Worm (Caenorhabditis elegans) whole organism, mixed stage, embryonic: ENCODE measurements around the gene irld-14.

Experiments used
- M03D4.4 ChIP-seq: sonication (generic microtip); optimal IDR thresholded peaks from 2 replicates; lab custom pipeline; 2017; ENCODE audit warnings: mild to moderate bottlenecking, missing genetic modification characterization, missing compliant biosample characterization
- bed-3 ChIP-seq: fragments of 200-800 bp; sonication (Bioruptor generic); optimal IDR thresholded peaks from 3 replicates; lab custom pipeline; 2018; ENCODE audit warnings: mild to moderate bottlenecking, missing genetic modification characterization, moderate library complexity, missing compliant biosample characterization
- blmp-1 ChIP-seq: fragments of 150-350 bp; optimal IDR thresholded peaks from 2 replicates; lab custom pipeline; 2014; ENCODE audit warnings: missing biosample characterization, missing genetic modification characterization
- ceh-39 ChIP-seq: fragments of 150-350 bp; optimal IDR thresholded peaks from 2 replicates; lab custom pipeline; 2014; ENCODE audit warnings: missing biosample characterization, missing genetic modification characterization
- ceh-43 ChIP-seq: fragments of 200-800 bp; sonication (Bioruptor generic); optimal IDR thresholded peaks from 2 replicates; lab custom pipeline; 2018; ENCODE audit warnings: mild to moderate bottlenecking, missing genetic modification characterization, moderate library complexity, missing compliant biosample characterization
- ceh-83 ChIP-seq: fragments of 200-800 bp; sonication (Bioruptor generic); optimal IDR thresholded peaks from 2 replicates; lab custom pipeline; 2018; ENCODE audit warnings: mild to moderate bottlenecking, missing genetic modification characterization, missing compliant biosample characterization
- ces-1 ChIP-seq: fragments of 150-350 bp; optimal IDR thresholded peaks from 2 replicates; lab custom pipeline; 2014; ENCODE audit warnings: missing biosample characterization, missing genetic modification reagents, missing genetic modification characterization
- cnd-1 ChIP-seq: fragments of 200-800 bp; sonication (Bioruptor generic); optimal IDR thresholded peaks from 2 replicates; lab custom pipeline; 2018; ENCODE audit warnings: mild to moderate bottlenecking, missing genetic modification characterization, missing compliant biosample characterization
- drap-1 ChIP-seq: fragments of 200-800 bp; sonication (Bioruptor generic); optimal IDR thresholded peaks from 3 replicates; lab custom pipeline; 2018; ENCODE audit warnings: mild to moderate bottlenecking, missing genetic modification characterization, missing compliant biosample characterization
- elt-1 ChIP-seq: sonication (generic microtip); optimal IDR thresholded peaks from 2 replicates; lab custom pipeline; 2017; ENCODE audit warnings: missing genetic modification characterization, mild to moderate bottlenecking, missing compliant biosample characterization, antibody characterized with exemption, moderate library complexity, borderline replicate concordance; ENCODE audit not compliant: insufficient read depth
- elt-3 ChIP-seq: fragments of 150-350 bp; optimal IDR thresholded peaks from 2 replicates; lab custom pipeline; 2014; ENCODE audit warnings: missing biosample characterization, missing genetic modification characterization
- flh-1 ChIP-seq: fragments of 200-800 bp; sonication (Bioruptor generic); optimal IDR thresholded peaks from 2 replicates; lab custom pipeline; 2018; ENCODE audit warnings: mild to moderate bottlenecking, missing genetic modification characterization, moderate library complexity, missing compliant biosample characterization
- ham-2 ChIP-seq: fragments of 200-800 bp; sonication (Bioruptor generic); optimal IDR thresholded peaks from 2 replicates; lab custom pipeline; 2018; ENCODE audit warnings: mild to moderate bottlenecking, missing genetic modification characterization, missing compliant biosample characterization
- hlh-1 ChIP-seq: fragments of 150-350 bp; optimal IDR thresholded peaks from 2 replicates; lab custom pipeline; 2014; ENCODE audit warnings: missing biosample characterization, missing genetic modification reagents, missing genetic modification characterization
- lin-13 ChIP-seq: fragments of 150-350 bp; optimal IDR thresholded peaks from 2 replicates; lab custom pipeline; 2014; ENCODE audit warnings: missing biosample characterization, missing genetic modification characterization
- lin-32 ChIP-seq: fragments of 200-800 bp; sonication (Bioruptor generic); optimal IDR thresholded peaks from 2 replicates; lab custom pipeline; 2018; ENCODE audit warnings: mild to moderate bottlenecking, missing genetic modification characterization, missing compliant biosample characterization
- lsy-2 ChIP-seq: fragments of 150-350 bp; optimal IDR thresholded peaks from 2 replicates; lab custom pipeline; 2014; ENCODE audit warnings: missing biosample characterization, missing genetic modification characterization
- mab-5 ChIP-seq: fragments of 150-350 bp; optimal IDR thresholded peaks from 2 replicates; lab custom pipeline; 2014; ENCODE audit warnings: missing biosample characterization, missing genetic modification characterization
- mep-1 ChIP-seq: fragments of 150-350 bp; optimal IDR thresholded peaks from 2 replicates; lab custom pipeline; 2017; ENCODE audit warnings: missing biosample characterization, missing genetic modification reagents, missing genetic modification characterization, inconsistent platforms
- mls-2 ChIP-seq: sonication (generic microtip); optimal IDR thresholded peaks from 2 replicates; lab custom pipeline; 2016; ENCODE audit warnings: mild to moderate bottlenecking, missing genetic modification characterization, moderate library complexity, missing compliant biosample characterization
- nhr-12 ChIP-seq: fragments of 150-350 bp; optimal IDR thresholded peaks from 2 replicates; lab custom pipeline; 2014; ENCODE audit warnings: missing biosample characterization, missing genetic modification characterization
- nhr-2 ChIP-seq: fragments of 150-350 bp; optimal IDR thresholded peaks from 2 replicates; lab custom pipeline; 2014; ENCODE audit warnings: missing biosample characterization, missing genetic modification characterization
- nhr-237 ChIP-seq: fragments of 150-350 bp; optimal IDR thresholded peaks from 2 replicates; lab custom pipeline; 2014; ENCODE audit warnings: missing biosample characterization, missing genetic modification characterization
- nhr-28 ChIP-seq: fragments of 150-350 bp; optimal IDR thresholded peaks from 2 replicates; lab custom pipeline; 2014; ENCODE audit warnings: missing biosample characterization, missing genetic modification characterization
- nhr-76 ChIP-seq: sonication (generic microtip); optimal IDR thresholded peaks from 2 replicates; lab custom pipeline; 2017; ENCODE audit warnings: missing biosample characterization, missing genetic modification characterization
- pha-4 ChIP-seq: fragments of 150-350 bp; optimal IDR thresholded peaks from 2 replicates; lab custom pipeline; 2018; ENCODE audit warnings: missing biosample characterization, missing genetic modification reagents, missing genetic modification characterization
- sem-2 ChIP-seq: fragments of 200-800 bp; sonication (Bioruptor generic); optimal IDR thresholded peaks from 2 replicates; lab custom pipeline; 2018; ENCODE audit warnings: mild to moderate bottlenecking, missing genetic modification characterization, missing compliant biosample characterization
- snpc-4 ChIP-seq: fragments of 150-350 bp; optimal IDR thresholded peaks from 2 replicates; lab custom pipeline; 2014; ENCODE audit warnings: missing biosample characterization, missing genetic modification characterization
- sptf-1 ChIP-seq: sonication (generic microtip); optimal IDR thresholded peaks from 2 replicates; lab custom pipeline; 2017; ENCODE audit warnings: mild to moderate bottlenecking, missing genetic modification characterization, moderate library complexity, missing compliant biosample characterization
- tbx-8 ChIP-seq: fragments of 200-800 bp; sonication (Bioruptor generic); optimal IDR thresholded peaks from 2 replicates; lab custom pipeline; 2018; ENCODE audit warnings: mild to moderate bottlenecking, missing genetic modification characterization, moderate library complexity, missing compliant biosample characterization
- unc-120 ChIP-seq: sonication (generic microtip); optimal IDR thresholded peaks from 2 replicates; lab custom pipeline; 2017; ENCODE audit warnings: missing genetic modification characterization, missing compliant biosample characterization; ENCODE audit not compliant: poor library complexity, severe bottlenecking
- unc-39 ChIP-seq: fragments of 150-350 bp; optimal IDR thresholded peaks from 2 replicates; lab custom pipeline; 2014; ENCODE audit warnings: missing biosample characterization, missing genetic modification characterization
- unc-62 ChIP-seq: fragments of 150-350 bp; optimal IDR thresholded peaks from 2 replicates; lab custom pipeline; 2014; ENCODE audit warnings: missing biosample characterization, missing genetic modification reagents, missing genetic modification characterization
- zip-8 ChIP-seq: fragments of 150-350 bp; optimal IDR thresholded peaks from 2 replicates; lab custom pipeline; 2014; ENCODE audit warnings: missing biosample characterization, missing genetic modification characterization
- ztf-11 ChIP-seq: fragments of 150-350 bp; optimal IDR thresholded peaks from 2 replicates; lab custom pipeline; 2014; ENCODE audit warnings: missing biosample characterization, missing genetic modification characterization

irld-14 gene

DNA sequence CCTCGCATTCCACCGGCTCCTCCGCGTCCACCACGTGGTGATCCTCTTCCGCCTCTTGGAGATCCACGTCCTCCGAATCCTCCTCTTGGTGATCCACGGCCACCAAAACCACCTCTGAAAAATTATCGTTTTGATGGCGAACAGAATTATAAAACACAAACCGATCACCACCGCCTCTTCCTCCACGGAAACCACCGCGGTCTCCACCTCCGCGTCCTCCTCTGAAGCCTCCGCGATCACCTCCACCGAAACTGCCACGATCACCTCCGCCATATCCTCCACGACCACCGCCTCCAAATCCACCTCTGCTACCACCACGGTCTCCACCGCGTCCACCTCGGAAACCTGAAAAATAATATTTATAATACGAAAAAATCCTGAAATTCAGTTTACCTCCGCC is 5.2 kb downstream of the irld-14 start:
- TF ChIP-seq lin-13 (tag; lab: Kevin White, UChicago) (no peak), mab-5 (tag; lab: Kevin White, UChicago) (no peak), unc-39 (tag; lab: Kevin White, UChicago) (no peak), unc-62 (GFP tag; lab: Kevin White, UChicago) (no peak), unc-120 (no peak), ceh-39 (tag; lab: Kevin White, UChicago) (no peak), nhr-12 (tag; lab: Kevin White, UChicago) (no peak), drap-1 (peak; percentile 6), bed-3 (no peak)

ce11 chrV:15002184-15002690 is 5.9 kb downstream of the irld-14 start, which contains the start of the genes fib-1 and mut-15:
Gene fib-1, minus strand, starts transcription at chrV:15002223.
Gene mut-15, plus strand, starts transcription at chrV:15002543.
- TF ChIP-seq unc-39 (tag; lab: Kevin White, UChicago) (no peak), sptf-1 (tag; lab: Kevin White, UChicago) (peak; percentile 86), ceh-43 (GFP tag; lab: Kevin White, UChicago) (no peak), unc-120 (peak; percentile 94), ham-2 (GFP tag; lab: Kevin White, UChicago) (peak; percentile 15), nhr-28 (tag; lab: Kevin White, UChicago) (peak; percentile 9), zip-8 (tag; lab: Kevin White, UChicago) (no peak), snpc-4 (tag; lab: Kevin White, UChicago) (no peak), ces-1 (GFP tag; lab: Kevin White, UChicago) (no peak), hlh-1 (tag; lab: Kevin White, UChicago) (no peak), pha-4 (tag; lab: Kevin White, UChicago) (peak; percentile 83), ceh-39 (tag; lab: Kevin White, UChicago) (peak; percentile 96), M03D4.4 (tag; lab: Kevin White, UChicago) (no peak), lsy-2 (tag; lab: Kevin White, UChicago) (peak; percentile 95), nhr-2 (tag; lab: Kevin White, UChicago) (peak; percentile 37), mab-5 (tag; lab: Kevin White, UChicago) (no peak), flh-1 (no peak), lin-32 (GFP tag; lab: Kevin White, UChicago) (no peak), sem-2 (GFP tag; lab: Kevin White, UChicago) (no peak), elt-1 (tag; lab: Kevin White, UChicago) (no peak), drap-1 (peak; percentile 92), tbx-8 (GFP tag; lab: Kevin White, UChicago) (peak; percentile 21), ceh-83 (GFP tag; lab: Kevin White, UChicago) (peak; percentile 51), mep-1 (tag; lab: Kevin White, UChicago) (peak; percentile 95), blmp-1 (no peak), ztf-11 (tag; lab: Kevin White, UChicago) (no peak), nhr-237 (tag; lab: Kevin White, UChicago) (peak; percentile 93), unc-62 (GFP tag; lab: Kevin White, UChicago) (peak; percentile 4), lin-13 (tag; lab: Kevin White, UChicago) (peak; percentile 93), nhr-12 (tag; lab: Kevin White, UChicago) (no peak), mls-2 (tag; lab: Kevin White, UChicago) (peak; percentile 80), bed-3 (peak; percentile 32), cnd-1 (tag; lab: Kevin White, UChicago) (peak; percentile 40), nhr-76 (tag; lab: Kevin White, UChicago) (no peak), elt-3 (peak; percentile 11)
- TF ChIP-seq, all 35 proteins: peak for 19

- TF ChIP-seq ceh-39 (tag; lab: Kevin White, UChicago): no peak
- TF ChIP-seq flh-1: no peak
- TF ChIP-seq ceh-43 (GFP tag; lab: Kevin White, UChicago): no peak
- no peak for TF ChIP-seq unc-39 (tag; lab: Kevin White, UChicago)
- no peak for TF ChIP-seq ceh-83 (GFP tag; lab: Kevin White, UChicago)
- TF ChIP-seq elt-1 (tag; lab: Kevin White, UChicago): no peak
- TF ChIP-seq unc-120: no peak
Measured at ce11 chrV:15004800-15005199, 8.5 kb downstream of the irld-14 start, which contains the start of gene hrde-2. Gene hrde-2, plus strand, starts transcription at chrV:15005100.
